Worm (Caenorhabditis elegans): ENCODE measurements around the gene F21C10.4.

- no peak for TF ChIP-seq pqm-1 (tag; optimal IDR thresholded peaks at IDR 0.05)
- no peak for TF ChIP-seq egl-27 (tag; optimal IDR thresholded peaks at IDR 0.05)
- no peak for TF ChIP-seq unc-39 (tag; optimal IDR thresholded peaks at IDR 0.05)
- TF ChIP-seq R02D3.7 (tag; optimal IDR thresholded peaks at IDR 0.05), result no peak
- no peak for TF ChIP-seq pha-4 (tag; optimal IDR thresholded peaks at IDR 0.05)
- TF ChIP-seq fos-1 (tag; optimal IDR thresholded peaks at IDR 0.05), result no peak
- no peak for TF ChIP-seq ZK546.5 (tag; optimal IDR thresholded peaks at IDR 0.05)
- TF ChIP-seq ceh-28 (tag; optimal IDR thresholded peaks at IDR 0.05), result no peak
- TF ChIP-seq nhr-12 (tag; optimal IDR thresholded peaks at IDR 0.05), result no peak
- no peak for TF ChIP-seq nhr-77 (tag; optimal IDR thresholded peaks at IDR 0.05)
Observed at ce11 chrV:9128562-9128961, 2.1 kb downstream of the F21C10.4 start.
